Worm (Caenorhabditis elegans) whole organism, L1 larva: Measurements from ENCODE around the gene pitr-1.
"Not testable (repeated sequence)": the region's sequence is repeated elsewhere in the genome, so short reads cannot be mapped to it uniquely, and the experiment has no call there.

Source experiments
- Y116A8C.19 ChIP-seq: sonication (generic microtip); optimal IDR thresholded peaks from 2 replicates; lab custom pipeline; 2016; ENCODE audit warnings: missing compliant biosample characterization, missing genetic modification characterization, borderline replicate concordance
- egl-27 ChIP-seq, 2 experiments: fragments of 150-350 bp in 1 of 2; sonication (generic microtip); optimal IDR thresholded peaks; 3 replicates each; lab custom pipeline; 2017 to 2018; ENCODE audit warnings: missing biosample characterization in 2 of 2, missing genetic modification characterization in 2 of 2, missing genetic modification reagents in 2 of 2
- fkh-8 ChIP-seq: sonication (generic microtip); optimal IDR thresholded peaks from 2 replicates; lab custom pipeline; 2016; ENCODE audit warnings: mild to moderate bottlenecking, missing genetic modification characterization, missing compliant biosample characterization
- lsy-2 ChIP-seq, 2 experiments: fragments of 150-350 bp; optimal IDR thresholded peaks; 2 replicates each; lab custom pipeline; 2014; ENCODE audit warnings: missing biosample characterization in 2 of 2, missing genetic modification characterization in 2 of 2
- unc-30 ChIP-seq: sonication (generic microtip); optimal IDR thresholded peaks from 2 replicates; lab custom pipeline; 2017; ENCODE audit warnings: missing biosample characterization, missing genetic modification characterization
- ztf-11 ChIP-seq, 2 experiments: sonication (generic microtip); optimal IDR thresholded peaks; 2 replicates each; lab custom pipeline; 2016 to 2017; ENCODE audit warnings: missing genetic modification characterization in 2 of 2, missing biosample characterization in 1 of 2, missing compliant biosample characterization in 1 of 2

DNA sequence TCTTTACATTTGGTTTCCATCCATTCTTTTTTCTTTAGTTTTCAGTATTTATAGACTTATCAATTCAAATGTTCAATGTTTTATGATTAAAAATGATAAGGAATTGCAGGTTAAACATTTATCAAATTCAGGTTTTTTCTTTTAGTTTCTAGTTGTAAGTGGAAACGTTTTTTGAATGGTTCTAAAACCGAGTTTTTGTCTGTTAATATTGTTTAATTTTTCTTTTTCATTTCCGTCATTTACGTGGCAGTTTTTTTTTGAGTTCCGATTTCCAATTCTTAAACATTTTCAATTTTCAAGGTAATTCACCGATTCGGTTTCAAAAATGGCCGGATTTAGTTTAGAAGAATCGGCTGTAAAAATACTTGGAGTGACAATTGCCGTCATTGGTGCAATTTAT is 19.0 kb upstream of the pitr-1 start, which contains the start of gene T12B3.3:
- not testable (repeated sequence) for TF ChIP-seq unc-30 (tag; lab: Kevin White, UChicago); egl-27 (tag; optimal IDR thresholded peaks at IDR 0.05; lab: Kevin White, UChicago); fkh-8; lsy-2 (tag; optimal IDR thresholded peaks at IDR 0.05; lab: Kevin White, UChicago); Y116A8C.19 (tag; lab: Kevin White, UChicago); ztf-11 (tag; optimal IDR thresholded peaks at IDR 0.05; lab: Kevin White, UChicago)
